Fruit fly (Drosophila melanogaster) whole organism, embryonic: ENCODE data around the gene CG12106.

Source experiments
- Ada2b ChIP-seq: fragments of 200-800 bp; sonication (Bioruptor generic); IDR thresholded peaks from 2 replicates; pipeline ENCODE4 v1.3.6; 2022; ENCODE audit warnings: missing biosample characterization, missing genetic modification characterization
- Adf1 ChIP-seq: fragments of 200-800 bp; sonication (Bioruptor generic); IDR thresholded peaks from 2 replicates; pipeline ENCODE4 v1.3.6; 2022; ENCODE audit warnings: missing biosample characterization, missing genetic modification characterization
- Aef1 ChIP-seq: fragments of 200-800 bp; sonication (Bioruptor generic); IDR thresholded peaks from 3 replicates; pipeline ENCODE4 v1.3.6; 2022; ENCODE audit warnings: missing biosample characterization, missing genetic modification characterization
- Antp ChIP-seq: fragments of 200-800 bp; sonication (Bioruptor generic); optimal IDR thresholded peaks from 3 replicates; lab custom pipeline; 2016; ENCODE audit warnings: missing biosample characterization, missing genetic modification characterization
- Atf3 ChIP-seq: fragments of 200-800 bp; sonication (Bioruptor generic); optimal IDR thresholded peaks from 3 replicates; lab custom pipeline; 2016; ENCODE audit warnings: missing biosample characterization, missing genetic modification characterization
- B-H1 ChIP-seq: fragments of 200-800 bp; sonication (Bioruptor generic); IDR thresholded peaks from 3 replicates; pipeline ENCODE4 v1.3.6; 2022; ENCODE audit warnings: missing biosample characterization, missing genetic modification characterization
- Bdp1 ChIP-seq: fragments of 200-800 bp; sonication (Bioruptor generic); optimal IDR thresholded peaks from 3 replicates; lab custom pipeline; 2016; ENCODE audit warnings: missing biosample characterization, missing genetic modification characterization
- Bgb ChIP-seq: fragments of 200-800 bp; sonication (Bioruptor generic); IDR thresholded peaks from 2 replicates; pipeline ENCODE4 v1.3.6; 2022; ENCODE audit warnings: missing biosample characterization, missing genetic modification characterization; ENCODE audit not compliant: partially characterized antibody
- CG10462 ChIP-seq: fragments of 200-800 bp; sonication (Bioruptor generic); optimal IDR thresholded peaks from 2 replicates; lab custom pipeline; 2016; ENCODE audit warnings: missing biosample characterization, missing genetic modification characterization
- CG11560 ChIP-seq: fragments of 200-800 bp; sonication (Bioruptor generic); IDR thresholded peaks from 3 replicates; pipeline ENCODE4 v1.3.6; 2022; ENCODE audit warnings: missing biosample characterization, missing genetic modification characterization
- CG11695 ChIP-seq: fragments of 200-800 bp; sonication (Bioruptor generic); IDR thresholded peaks from 3 replicates; pipeline ENCODE4 v1.3.6; 2022; ENCODE audit warnings: missing biosample characterization, missing genetic modification characterization
- CG15479 ChIP-seq: fragments of 200-800 bp; sonication (Bioruptor generic); optimal IDR thresholded peaks from 3 replicates; lab custom pipeline; 2019; ENCODE audit warnings: missing biosample characterization, mild to moderate bottlenecking, missing genetic modification characterization, moderate library complexity
- CG15514 ChIP-seq: fragments of 200-800 bp; sonication (Bioruptor generic); optimal IDR thresholded peaks from 3 replicates; lab custom pipeline; 2017; ENCODE audit warnings: missing biosample characterization, missing genetic modification characterization, mild to moderate bottlenecking, moderate library complexity, missing genetic modification reagents
- CG17186 ChIP-seq: fragments of 200-800 bp; sonication (Bioruptor generic); optimal IDR thresholded peaks from 3 replicates; lab custom pipeline; 2017; ENCODE audit warnings: missing biosample characterization, missing genetic modification reagents, missing genetic modification characterization
- CG17568 ChIP-seq: fragments of 200-800 bp; sonication (Bioruptor generic); optimal IDR thresholded peaks from 2 replicates; lab custom pipeline; 2018; ENCODE audit warnings: missing biosample characterization, mild to moderate bottlenecking, missing genetic modification characterization, moderate library complexity
- CG18476 ChIP-seq: fragments of 200-800 bp; sonication (Bioruptor generic); optimal IDR thresholded peaks from 2 replicates; lab custom pipeline; 2016; ENCODE audit warnings: missing biosample characterization, mild to moderate bottlenecking, missing genetic modification characterization
- CG18764 ChIP-seq: fragments of 200-800 bp; sonication (Bioruptor generic); optimal IDR thresholded peaks from 3 replicates; lab custom pipeline; 2016; ENCODE audit warnings: missing biosample characterization, missing genetic modification characterization
- CG2199 ChIP-seq: fragments of 200-800 bp; sonication (Bioruptor generic); IDR thresholded peaks from 3 replicates; pipeline ENCODE4 v1.3.6; 2022; ENCODE audit warnings: missing biosample characterization, missing genetic modification characterization
- CG3163 ChIP-seq: fragments of 200-800 bp; sonication (Bioruptor generic); optimal IDR thresholded peaks from 3 replicates; lab custom pipeline; 2016; ENCODE audit warnings: missing biosample characterization, missing genetic modification characterization
- CG3281 ChIP-seq: fragments of 200-800 bp; sonication (Bioruptor generic); optimal IDR thresholded peaks from 3 replicates; lab custom pipeline; 2017; ENCODE audit warnings: missing biosample characterization, mild to moderate bottlenecking, missing genetic modification characterization
- CG4282 ChIP-seq: fragments of 200-800 bp; sonication (Bioruptor generic); optimal IDR thresholded peaks from 2 replicates; lab custom pipeline; 2016; ENCODE audit warnings: missing biosample characterization, missing genetic modification characterization
- CG9727 ChIP-seq: fragments of 200-800 bp; sonication (Bioruptor generic); optimal IDR thresholded peaks from 3 replicates; lab custom pipeline; 2017; ENCODE audit warnings: missing biosample characterization, mild to moderate bottlenecking, missing genetic modification characterization
- D19A ChIP-seq: fragments of 200-800 bp; optimal IDR thresholded peaks from 3 replicates; lab custom pipeline; 2019; ENCODE audit warnings: missing biosample characterization, mild to moderate bottlenecking, missing genetic modification characterization, moderate library complexity
- Dp ChIP-seq: fragments of 200-800 bp; sonication (Bioruptor generic); optimal IDR thresholded peaks from 2 replicates; lab custom pipeline; 2018; ENCODE audit warnings: missing biosample characterization, mild to moderate bottlenecking, missing genetic modification characterization, moderate library complexity
- E2f2 ChIP-seq: fragments of 200-800 bp; sonication (Bioruptor generic); IDR thresholded peaks from 2 replicates; pipeline ENCODE4 v1.3.6; 2022; ENCODE audit warnings: missing biosample characterization, missing genetic modification characterization
- Ets65A ChIP-seq: fragments of 200-800 bp; sonication (Bioruptor generic); peaks from one replicate; lab custom pipeline; 2016; ENCODE audit warnings: missing biosample characterization, missing genetic modification characterization
- Ets97D ChIP-seq: fragments of 200-800 bp; sonication (Bioruptor generic); optimal IDR thresholded peaks from 3 replicates; lab custom pipeline; 2016; ENCODE audit warnings: missing biosample characterization, missing genetic modification characterization
- Kr ChIP-seq: fragments of 200-800 bp; sonication (Bioruptor generic); optimal IDR thresholded peaks from 2 replicates; lab custom pipeline; 2017; ENCODE audit warnings: missing biosample characterization, mild to moderate bottlenecking, missing genetic modification characterization
- MBD-R2 ChIP-seq: fragments of 200-800 bp; sonication (Bioruptor generic); IDR thresholded peaks from 2 replicates; pipeline ENCODE4 v1.3.6; 2022; ENCODE audit warnings: missing biosample characterization, missing genetic modification characterization
- MESR4 ChIP-seq: fragments of 200-800 bp; sonication (Bioruptor generic); optimal IDR thresholded peaks from 2 replicates; lab custom pipeline; 2018; ENCODE audit warnings: missing biosample characterization, mild to moderate bottlenecking, missing genetic modification characterization, moderate library complexity
- Myb ChIP-seq: fragments of 200-800 bp; sonication (Bioruptor generic); optimal IDR thresholded peaks from 2 replicates; lab custom pipeline; 2016; ENCODE audit warnings: missing biosample characterization, missing genetic modification characterization
- Poxn ChIP-seq: fragments of 200-800 bp; sonication (Bioruptor generic); IDR thresholded peaks from 2 replicates; pipeline ENCODE4 v1.3.6; 2022; ENCODE audit warnings: missing biosample characterization, missing genetic modification characterization
- Sin3A ChIP-seq: fragments of >200 bp; optimal IDR thresholded peaks from 2 replicates; lab custom pipeline; 2018
- Spps ChIP-seq: fragments of 200-800 bp; sonication (Bioruptor generic); optimal IDR thresholded peaks from 2 replicates; lab custom pipeline; 2018; ENCODE audit warnings: missing biosample characterization, mild to moderate bottlenecking, missing genetic modification characterization
- bcd ChIP-seq: fragments of 200-800 bp; sonication (Bioruptor generic); optimal IDR thresholded peaks from 2 replicates; lab custom pipeline; 2017; ENCODE audit warnings: missing biosample characterization, mild to moderate bottlenecking, missing genetic modification characterization
- br ChIP-seq: fragments of >200 bp; optimal IDR thresholded peaks from 2 replicates; lab custom pipeline; 2017
- chif ChIP-seq, 2 experiments: fragments of 200-800 bp; sonication (Bioruptor generic); optimal IDR thresholded peaks; 3 replicates each; lab custom pipeline; 2016; ENCODE audit warnings: missing biosample characterization in 2 of 2, missing genetic modification characterization in 2 of 2
- danr ChIP-seq: fragments of 200-800 bp; sonication (Bioruptor generic); IDR thresholded peaks from 2 replicates; pipeline ENCODE4 v1.3.6; 2022; ENCODE audit warnings: missing biosample characterization, missing genetic modification characterization
- dmrt11E ChIP-seq: fragments of 200-800 bp; sonication (Bioruptor generic); optimal IDR thresholded peaks from 3 replicates; lab custom pipeline; 2018; ENCODE audit warnings: missing biosample characterization, mild to moderate bottlenecking, missing genetic modification characterization, moderate library complexity
- eyg ChIP-seq: fragments of 200-800 bp; sonication (Bioruptor generic); optimal IDR thresholded peaks from 3 replicates; lab custom pipeline; 2016; ENCODE audit warnings: missing biosample characterization, missing genetic modification characterization
- fru ChIP-seq: fragments of >200 bp; optimal IDR thresholded peaks from 2 replicates; lab custom pipeline; 2017
- grau ChIP-seq: fragments of 200-800 bp; optimal IDR thresholded peaks from 3 replicates; lab custom pipeline; 2019; ENCODE audit warnings: missing biosample characterization, mild to moderate bottlenecking, missing genetic modification characterization, moderate library complexity
- mam ChIP-seq: fragments of 200-800 bp; sonication (Bioruptor generic); optimal IDR thresholded peaks from 3 replicates; lab custom pipeline; 2016; ENCODE audit warnings: missing biosample characterization, missing genetic modification characterization
- p53 ChIP-seq: fragments of 200-800 bp; sonication (Bioruptor generic); optimal IDR thresholded peaks from 2 replicates; lab custom pipeline; 2016; ENCODE audit warnings: missing biosample characterization, missing genetic modification characterization
- phol ChIP-seq: fragments of 200-800 bp; sonication (Bioruptor generic); optimal IDR thresholded peaks from 3 replicates; lab custom pipeline; 2018; ENCODE audit warnings: missing biosample characterization, mild to moderate bottlenecking, missing genetic modification characterization, moderate library complexity
- pum ChIP-seq: fragments of 200-800 bp; sonication (Bioruptor generic); optimal IDR thresholded peaks from 2 replicates; lab custom pipeline; 2016; ENCODE audit warnings: missing biosample characterization, missing genetic modification characterization
- pzg ChIP-seq: fragments of 200-800 bp; sonication (Bioruptor generic); optimal IDR thresholded peaks from 3 replicates; lab custom pipeline; 2018; ENCODE audit warnings: missing biosample characterization, mild to moderate bottlenecking, missing genetic modification characterization, moderate library complexity
- ranshi ChIP-seq: fragments of 200-800 bp; sonication (Bioruptor generic); IDR thresholded peaks from 2 replicates; pipeline ENCODE4 v1.3.6; 2022; ENCODE audit warnings: missing biosample characterization, missing genetic modification characterization
- row ChIP-seq: fragments of 200-800 bp; sonication (Bioruptor generic); IDR thresholded peaks from 3 replicates; pipeline ENCODE4 v1.3.6; 2022; ENCODE audit warnings: missing biosample characterization, missing genetic modification characterization
- scrt ChIP-seq: fragments of 200-800 bp; sonication (Bioruptor generic); optimal IDR thresholded peaks from 2 replicates; lab custom pipeline; 2018; ENCODE audit warnings: missing biosample characterization, mild to moderate bottlenecking, missing genetic modification characterization, moderate library complexity
- ttk ChIP-seq: fragments of 200-800 bp; sonication (Bioruptor generic); IDR thresholded peaks from 2 replicates; pipeline ENCODE4 v2.1.2; 2022; ENCODE audit warnings: missing biosample characterization, missing genetic modification characterization
- usp ChIP-seq: fragments of >200 bp; optimal IDR thresholded peaks from 2 replicates; lab custom pipeline; 2017; ENCODE audit warnings: missing biosample characterization, missing genetic modification characterization

CG12106 gene

DNA sequence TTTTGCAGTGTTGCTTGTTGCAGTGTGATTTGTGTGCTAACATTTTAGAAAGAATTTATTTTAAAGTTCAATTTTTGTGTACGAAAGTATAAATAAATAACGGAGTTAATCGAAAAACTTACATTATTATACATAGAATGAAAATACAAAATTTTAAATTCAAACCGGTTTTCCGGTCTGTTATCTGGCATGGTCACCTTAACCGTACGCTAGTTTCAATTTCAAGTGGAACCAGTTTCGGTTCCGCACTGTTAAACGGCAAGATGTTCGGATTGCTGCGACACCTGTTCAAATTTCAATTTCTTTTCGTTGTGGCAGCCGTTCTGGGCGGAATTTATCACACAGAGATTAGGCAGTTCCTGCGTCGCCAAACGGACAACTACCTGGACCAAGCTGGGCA is 1.3 kb upstream of the CG12106 start, which contains the start of gene CG12056:
TSS of gene CG12056 (plus strand) at position 241 of the 400 bp plus-strand sequence.
- TF ChIP-seq ttk (GFP tag; lab: Robert Waterston, UW): no peak
- TF ChIP-seq CG17186: peak; percentile 91
- peak; percentile 57; the same call in 1 of the 2 replicates for TF ChIP-seq ranshi (GFP tag; lab: Robert Waterston, UW)
- TF ChIP-seq MBD-R2 (GFP tag; lab: Robert Waterston, UW): peak; percentile 55
- peak; percentile 22 for TF ChIP-seq grau
- TF ChIP-seq eyg (GFP tag; lab: Kevin White, UChicago): no peak
- peak; percentile 31 for TF ChIP-seq MESR4
- TF ChIP-seq CG4282 (GFP tag; lab: Kevin White, UChicago): no peak
- TF ChIP-seq Myb: peak; percentile 62
- TF ChIP-seq CG15514 (GFP tag; lab: Kevin White, UChicago): peak; percentile 98
- TF ChIP-seq usp: no peak
- no peak for TF ChIP-seq CG9727 (GFP tag; lab: Kevin White, UChicago)
- TF ChIP-seq E2f2 (GFP tag; lab: Robert Waterston, UW): peak; percentile 61
- peak; percentile 56 for TF ChIP-seq Dp (GFP tag; lab: Kevin White, UChicago)
- TF ChIP-seq pzg (GFP tag; lab: Kevin White, UChicago): peak; percentile 23
- TF ChIP-seq Ets65A (GFP tag; lab: Kevin White, UChicago): peak; percentile 20
- peak; percentile 12; the same call in 1 of the 3 replicates for TF ChIP-seq row

dm6 chrX:9195311-9195710 is 1.6 kb downstream of the CG12106 start:
- no peak for TF ChIP-seq mam (GFP tag; lab: Kevin White, UChicago)
- no peak for TF ChIP-seq Adf1 (GFP tag; lab: Robert Waterston, UW)
- no peak for TF ChIP-seq p53
- TF ChIP-seq fru (lab: Kevin White, UChicago): no peak
- no peak for TF ChIP-seq Bdp1 (GFP tag; lab: Kevin White, UChicago)
- no peak for TF ChIP-seq CG17568 (GFP tag; lab: Kevin White, UChicago)
- TF ChIP-seq Spps: no peak
- TF ChIP-seq phol (tag; lab: Kevin White, UChicago): no peak
- no peak for TF ChIP-seq CG3163 (GFP tag; lab: Kevin White, UChicago)
- no peak for TF ChIP-seq Kr (GFP tag; lab: Kevin White, UChicago)
- TF ChIP-seq pum (GFP tag; lab: Kevin White, UChicago): no peak
- TF ChIP-seq Atf3 (GFP tag; lab: Kevin White, UChicago): no peak
- TF ChIP-seq CG10462: no peak
- no peak for TF ChIP-seq D19A (tag; lab: Kevin White, UChicago)
- no peak for TF ChIP-seq Ada2b
- TF ChIP-seq, all 482 proteins: peak for 0

DNA sequence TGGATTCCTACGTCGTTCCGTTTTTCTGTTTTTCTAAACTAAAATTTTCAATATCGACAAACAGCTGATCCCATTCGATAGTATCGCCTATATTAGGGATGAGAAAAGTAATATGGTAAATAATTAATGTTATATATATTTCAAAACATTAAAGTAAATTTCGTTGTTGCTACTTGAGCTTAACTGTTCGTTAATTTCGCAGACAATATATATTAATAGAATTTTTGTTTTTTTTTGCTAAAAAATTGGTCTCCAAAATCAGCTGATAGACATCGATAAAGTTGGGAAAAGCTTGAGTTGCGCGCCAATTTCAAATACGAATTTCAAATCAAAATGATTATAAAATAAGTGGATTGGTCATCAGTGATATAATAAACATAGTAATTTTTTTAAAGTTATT is 2.7 kb downstream of the CG12106 start, which contains the start of gene CG12118:
TSS of gene CG12118 (minus strand) at position 53 of the 400 bp plus-strand sequence.
- TF ChIP-seq danr (GFP tag; lab: Robert Waterston, UW) (0 out of 2 replicates have a peak, but pooled peaks have one; percentile 46), CG18764 (GFP tag; lab: Kevin White, UChicago) (peak; percentile 74), CG3281 (GFP tag; lab: Kevin White, UChicago) (peak; percentile 47), Ets97D (GFP tag; lab: Kevin White, UChicago) (peak; percentile 36), CG11695 (GFP tag; lab: Robert Waterston, UW) (peak; percentile 67; the same call in 2 of the 3 replicates), dmrt11E (tag; lab: Kevin White, UChicago) (peak; percentile 80), CG2199 (GFP tag; lab: Robert Waterston, UW) (no peak), CG18476 (peak; percentile 73), chif (GFP tag; optimal IDR thresholded peaks at IDR 0.05; lab: Kevin White, UChicago) (peak; percentile 0 to 52), B-H1 (GFP tag; lab: Robert Waterston, UW) (peak; percentile 62), p53 (no peak), bcd (GFP tag; lab: Kevin White, UChicago) (peak; percentile 58), Poxn (GFP tag; lab: Robert Waterston, UW) (peak; percentile 32; the same call in 1 of the 2 replicates), Aef1 (peak; percentile 75), br (lab: Kevin White, UChicago) (no peak), CG11560 (tag; lab: Robert Waterston, UW) (peak; percentile 55; the same call in 1 of the 3 replicates), Sin3A (lab: Kevin White, UChicago) (no peak), scrt (GFP tag; lab: Kevin White, UChicago) (peak; percentile 43), Bgb (peak; percentile 91), CG15479 (GFP tag; lab: Kevin White, UChicago) (no peak), Antp (no peak)
